Fruit fly (Drosophila melanogaster): ENCODE results near the gene Cbp80.

Cbp80 gene

dm6 chrX:4686150-4686549 is 36.3 kb downstream of the Cbp80 start:
- TF ChIP-seq corto (GFP tag; optimal IDR thresholded peaks at IDR 0.05) (peak; percentile 6), CG8924 (tag; optimal IDR thresholded peaks at IDR 0.05) (peak; percentile 38), CG6791 (GFP tag; IDR thresholded peaks at IDR 0.05; ENCODE audit: partially characterized antibody) (0 out of 3 replicates have a peak, but pooled peaks have one; percentile 24), ftz-f1 (GFP tag; optimal IDR thresholded peaks at IDR 0.05) (peak; percentile 55), NC2α (GFP tag; optimal IDR thresholded peaks at IDR 0.05) (no peak), nerfin-1 (tag; optimal IDR thresholded peaks at IDR 0.05) (peak; percentile 2), Dfd (GFP tag; optimal IDR thresholded peaks at IDR 0.05) (no peak), lola (GFP tag; optimal IDR thresholded peaks at IDR 0.05) (peak in 1 of 3 experiments; percentile 58), crol (GFP tag; IDR thresholded peaks at IDR 0.05) (no peak), Lhr (GFP tag; optimal IDR thresholded peaks at IDR 0.05) (no peak), sug (tag; optimal IDR thresholded peaks at IDR 0.05) (peak; percentile 23), abd-A (tag; optimal IDR thresholded peaks at IDR 0.05) (peak; percentile 80), CG17385 (GFP tag; optimal IDR thresholded peaks at IDR 0.05) (peak; percentile 84), CG34376 (GFP tag; optimal IDR thresholded peaks at IDR 0.05) (peak; percentile 6), Med (GFP tag) (peak; percentile 52), HmgZ (tag; optimal IDR thresholded peaks at IDR 0.05) (peak; percentile 36), CG15514 (GFP tag; optimal IDR thresholded peaks at IDR 0.05) (peak; percentile 6), sd (tag; optimal IDR thresholded peaks at IDR 0.05) (peak; percentile 16), Awh (GFP tag; IDR thresholded peaks at IDR 0.05) (no peak), NfI (GFP tag; optimal IDR thresholded peaks at IDR 0.05) (peak; percentile 4), MESR4 (GFP tag; optimal IDR thresholded peaks at IDR 0.05) (peak; percentile 10), CG10959 (GFP tag; IDR thresholded peaks at IDR 0.05) (no peak), nom (GFP tag; optimal IDR thresholded peaks at IDR 0.05) (peak; percentile 87), Nf-YB (GFP tag; optimal IDR thresholded peaks at IDR 0.05) (peak; percentile 68), Optix (GFP tag; IDR thresholded peaks at IDR 0.05) (no peak), CG32772 (GFP tag; IDR thresholded peaks at IDR 0.05) (no peak), CG13296 (GFP tag; optimal IDR thresholded peaks at IDR 0.05) (peak; percentile 11), CG1832 (GFP tag; optimal IDR thresholded peaks at IDR 0.05) (peak; percentile 91), zfh2 (GFP tag; optimal IDR thresholded peaks at IDR 0.05) (no peak), exex (tag; optimal IDR thresholded peaks at IDR 0.05) (peak; percentile 11), lab (GFP tag; optimal IDR thresholded peaks at IDR 0.05) (peak; percentile 46), sqz (GFP tag; optimal IDR thresholded peaks at IDR 0.05) (peak; percentile 25), CG10543 (GFP tag; optimal IDR thresholded peaks at IDR 0.05) (peak; percentile 56), sens-2 (GFP tag; IDR thresholded peaks at IDR 0.05) (no peak), Aef1 (GFP tag; IDR thresholded peaks at IDR 0.05) (0 out of 3 replicates have a peak, but pooled peaks have one; percentile 19), Lpt (GFP tag; optimal IDR thresholded peaks at IDR 0.05) (no peak), CG5180 (GFP tag; optimal IDR thresholded peaks at IDR 0.05) (peak; percentile 2), Eip74EF (GFP tag; optimal IDR thresholded peaks at IDR 0.05) (no peak), Meics (GFP tag; optimal IDR thresholded peaks at IDR 0.05) (peak; percentile 21), CG2678 (tag; optimal IDR thresholded peaks at IDR 0.05) (peak; percentile 21), Sry-β (GFP tag; optimal IDR thresholded peaks at IDR 0.05) (no peak), croc (GFP tag; conservative IDR thresholded peaks at IDR 0.05) (no peak), ara (GFP tag; IDR thresholded peaks at IDR 0.05) (no peak), CG7839 (tag; optimal IDR thresholded peaks at IDR 0.05) (no peak), cad (GFP tag; optimal IDR thresholded peaks at IDR 0.05) (peak; percentile 44), YL-1 (GFP tag; optimal IDR thresholded peaks at IDR 0.05) (peak; percentile 84), bsh (GFP tag; optimal IDR thresholded peaks at IDR 0.05) (peak in 1 of 2 experiments; percentile 83), scrt (GFP tag; optimal IDR thresholded peaks at IDR 0.05) (peak; percentile 1), Nf-YC (tag; optimal IDR thresholded peaks at IDR 0.05) (peak; percentile 77)
